Worm (Caenorhabditis elegans) whole organism, L1 larva: ENCODE measurements around the gene C16D9.6.

Experiments
- aha-1 ChIP-seq: fragments of 150-350 bp; optimal IDR thresholded peaks from 2 replicates; lab custom pipeline; 2014; ENCODE audit warnings: missing biosample characterization, missing genetic modification characterization
- dpl-1 ChIP-seq, 3 experiments: fragments of 150-350 bp in 2 of 3; sonication (generic microtip) in 1 of 3; optimal IDR thresholded peaks; 2 replicates each; lab custom pipeline; 2014 to 2017; ENCODE audit warnings: missing biosample characterization in 3 of 3, missing genetic modification characterization in 3 of 3, missing genetic modification reagents in 3 of 3
- elt-2 ChIP-seq: sonication (generic microtip); optimal IDR thresholded peaks from 2 replicates; lab custom pipeline; 2016; ENCODE audit warnings: missing genetic modification characterization, mild to moderate bottlenecking, inconsistent platforms, missing compliant biosample characterization, missing genetic modification reagents
- fkh-10 ChIP-seq: sonication (generic microtip); optimal IDR thresholded peaks from 2 replicates; lab custom pipeline; 2017; ENCODE audit warnings: missing biosample characterization, missing genetic modification reagents, missing genetic modification characterization
- lin-13 ChIP-seq: fragments of 150-350 bp; optimal IDR thresholded peaks from 2 replicates; lab custom pipeline; 2014; ENCODE audit warnings: missing biosample characterization, missing genetic modification reagents, missing genetic modification characterization
- mep-1 ChIP-seq: fragments of 150-350 bp; optimal IDR thresholded peaks from 2 replicates; lab custom pipeline; 2014; ENCODE audit warnings: missing biosample characterization, missing genetic modification characterization
- nhr-11 ChIP-seq: fragments of 150-350 bp; optimal IDR thresholded peaks from 2 replicates; lab custom pipeline; 2014; ENCODE audit warnings: missing biosample characterization, missing genetic modification characterization
- nhr-12 ChIP-seq: sonication (generic microtip); optimal IDR thresholded peaks from 2 replicates; lab custom pipeline; 2017; ENCODE audit warnings: missing biosample characterization, missing genetic modification characterization
- nhr-28 ChIP-seq: fragments of 150-350 bp; optimal IDR thresholded peaks from 2 replicates; lab custom pipeline; 2014; ENCODE audit warnings: missing biosample characterization, missing genetic modification characterization
- skn-1 ChIP-seq: fragments of 150-350 bp; optimal IDR thresholded peaks from 2 replicates; lab custom pipeline; 2014; ENCODE audit warnings: missing biosample characterization, missing genetic modification characterization
- snpc-4 ChIP-seq: fragments of 150-350 bp; optimal IDR thresholded peaks from 2 replicates; lab custom pipeline; 2014; ENCODE audit warnings: missing biosample characterization, missing genetic modification characterization
- tbx-2 ChIP-seq: sonication (generic microtip); optimal IDR thresholded peaks from 2 replicates; lab custom pipeline; 2016; ENCODE audit warnings: missing genetic modification characterization, missing compliant biosample characterization
- unc-86 ChIP-seq: sonication (generic microtip); optimal IDR thresholded peaks from 2 replicates; lab custom pipeline; 2016; ENCODE audit warnings: missing genetic modification characterization, missing compliant biosample characterization

- TF ChIP-seq unc-86 (tag; lab: Kevin White, UChicago) (no peak), nhr-12 (no peak), nhr-11 (tag; lab: Kevin White, UChicago) (no peak), lin-13 (GFP tag; lab: Kevin White, UChicago) (no peak), fkh-10 (GFP tag; lab: Kevin White, UChicago) (no peak), mep-1 (tag; lab: Kevin White, UChicago) (no peak), skn-1 (no peak), dpl-1 (GFP tag; optimal IDR thresholded peaks at IDR 0.05; lab: Kevin White, UChicago) (no peak), aha-1 (tag; lab: Kevin White, UChicago) (no peak), tbx-2 (tag; lab: Kevin White, UChicago) (no peak), elt-2 (peak; percentile 74), snpc-4 (tag; lab: Kevin White, UChicago) (no peak), nhr-28 (tag; lab: Kevin White, UChicago) (no peak)
These were observed 33.0 kb downstream of the C16D9.6 start for ce11 chrV:8217118-8217517.
